Worm (Caenorhabditis elegans): ENCODE results near the gene C34D10.5.

C34D10.5 gene

ce11 chrX:8048637-8049036 is 30.8 kb downstream of the C34D10.5 start:
- TF ChIP-seq lin-40 (tag; optimal IDR thresholded peaks at IDR 0.05) (peak; percentile 71), F10E7.11 (tag; optimal IDR thresholded peaks at IDR 0.05) (no peak), gei-17 (GFP tag; optimal IDR thresholded peaks at IDR 0.05) (peak; percentile 63)

DNA sequence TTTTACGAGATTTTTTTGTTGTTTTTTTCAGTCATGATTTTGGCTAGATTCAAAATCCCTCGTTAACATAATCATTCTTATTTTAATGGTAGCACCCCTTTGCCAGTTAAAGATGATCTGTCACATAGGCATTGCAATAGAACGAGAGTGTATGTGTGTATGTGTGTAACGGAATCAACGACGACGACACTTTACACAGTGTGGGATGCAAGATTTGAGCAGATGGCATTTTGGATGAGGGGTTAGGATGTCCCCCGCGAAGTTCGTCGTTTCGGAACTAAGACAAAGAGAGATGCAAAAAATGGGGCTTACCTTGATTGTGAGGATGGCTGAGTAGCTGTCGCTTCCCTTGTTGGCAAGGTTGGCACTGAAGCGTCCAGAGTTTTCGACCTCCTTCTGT is 34.2 kb downstream of the C34D10.5 start:
- TF ChIP-seq somi-1 (GFP tag; optimal IDR thresholded peaks at IDR 0.05), result no peak
- TF ChIP-seq mel-28 (tag; optimal IDR thresholded peaks at IDR 0.05; ENCODE audit: borderline replicate concordance), result no peak
- TF ChIP-seq hmg-20 (GFP tag; IDR thresholded peaks at IDR 0.05), result no peak
- no peak for TF ChIP-seq rcor-1 (GFP tag; IDR thresholded peaks at IDR 0.05)
- TF ChIP-seq cebp-2 (GFP tag; IDR thresholded peaks at IDR 0.05), result no peak
- no peak for TF ChIP-seq K11D2.4 (GFP tag; IDR thresholded peaks at IDR 0.05)
- no peak for TF ChIP-seq F52B5.7 (tag; optimal IDR thresholded peaks at IDR 0.05)
- TF ChIP-seq tbx-9 (tag; optimal IDR thresholded peaks at IDR 0.05; ENCODE audit: borderline replicate concordance), result no peak
- TF ChIP-seq madf-6 (GFP tag; IDR thresholded peaks at IDR 0.05), result no peak
- TF ChIP-seq ztf-18 (tag; optimal IDR thresholded peaks at IDR 0.05), result no peak
- TF ChIP-seq repo-1 (tag; optimal IDR thresholded peaks at IDR 0.05), result no peak
- no peak for TF ChIP-seq hlh-12 (tag; optimal IDR thresholded peaks at IDR 0.05)

ce11 chrX:8053008-8053441 is 35.2 kb downstream of the C34D10.5 start:
- TF ChIP-seq hmg-20 (GFP tag; IDR thresholded peaks at IDR 0.05) (no peak), zfh-2 (GFP tag; conservative IDR thresholded peaks at IDR 0.05) (peak; percentile 90), sea-2 (GFP tag; IDR thresholded peaks at IDR 0.05) (peak; percentile 72; the same call in 1 of the 2 replicates)

DNA sequence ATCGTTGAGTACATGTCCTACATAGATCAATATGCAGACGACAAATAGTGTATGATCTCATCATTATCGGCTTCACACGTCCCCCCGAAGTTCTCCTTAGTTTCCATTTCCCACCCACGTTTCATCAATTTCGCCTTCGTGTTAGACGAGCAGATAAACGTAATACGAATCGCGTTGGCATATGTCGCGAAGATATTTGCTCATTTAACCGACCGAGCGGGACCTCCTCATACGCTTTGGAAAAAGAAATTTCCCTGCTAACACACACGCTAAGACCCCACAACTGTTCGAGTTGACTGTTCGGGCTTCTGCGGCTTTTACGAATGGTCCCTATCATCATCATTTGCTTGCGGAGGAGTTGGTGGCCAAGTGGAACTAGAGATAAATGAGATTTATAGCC is 36.7 kb downstream of the C34D10.5 start:
- TF ChIP-seq lsl-1 (GFP tag; optimal IDR thresholded peaks at IDR 0.05) (no peak), him-1 (tag; optimal IDR thresholded peaks at IDR 0.05) (no peak), aptf-2 (GFP tag; conservative IDR thresholded peaks at IDR 0.05) (no peak)

- TF ChIP-seq ZK185.1 (tag; optimal IDR thresholded peaks at IDR 0.05; ENCODE audit: poor library complexity, severe bottlenecking) (no peak), K11D2.4 (GFP tag; IDR thresholded peaks at IDR 0.05) (no peak), dpl-1 (GFP tag; optimal IDR thresholded peaks at IDR 0.05) (no peak), ccch-3 (GFP tag; optimal IDR thresholded peaks at IDR 0.05) (no peak), nhr-90 (tag; optimal IDR thresholded peaks at IDR 0.05) (no peak), ztf-26 (tag; optimal IDR thresholded peaks at IDR 0.05) (no peak), lin-35 (GFP tag; optimal IDR thresholded peaks at IDR 0.05) (no peak)
These were observed 40.0 kb downstream of the C34D10.5 start, which contains the start of gene dim-1 for ce11 chrX:8057791-8058270. Gene dim-1, minus strand, starts transcription at chrX:8058220.

ce11 chrX:8059999-8060398 is 42.2 kb downstream of the C34D10.5 start:
- no peak for TF ChIP-seq snpc-1.3 (tag; optimal IDR thresholded peaks at IDR 0.05; ENCODE audit: insufficient read depth)
- no peak for TF ChIP-seq mes-4 (tag; optimal IDR thresholded peaks at IDR 0.05)
- TF ChIP-seq F52B5.7 (tag; optimal IDR thresholded peaks at IDR 0.05), result no peak
- TF ChIP-seq mel-28 (tag; optimal IDR thresholded peaks at IDR 0.05; ENCODE audit: borderline replicate concordance), result no peak
- TF ChIP-seq F39B2.1 (GFP tag; IDR thresholded peaks at IDR 0.05), result no peak
- TF ChIP-seq Y67H2A.10 (GFP tag; conservative IDR thresholded peaks at IDR 0.05), result no peak
- TF ChIP-seq atf-7 (tag; optimal IDR thresholded peaks at IDR 0.05), result no peak
- no peak for TF ChIP-seq Y79H2A.3 (GFP tag; conservative IDR thresholded peaks at IDR 0.05)
- TF ChIP-seq let-526 (GFP tag; IDR thresholded peaks at IDR 0.05), result no peak
- TF ChIP-seq F57C9.4 (tag; optimal IDR thresholded peaks at IDR 0.05), result no peak
